Worm (Caenorhabditis elegans) whole organism, late embryonic: ENCODE measurements around the gene glct-6.

Experiments
- C38D4.7 ChIP-seq: fragments of 200-800 bp; sonication (Bioruptor generic); optimal IDR thresholded peaks from 2 replicates; lab custom pipeline; 2018; ENCODE audit warnings: mild to moderate bottlenecking, missing genetic modification characterization, moderate library complexity, missing compliant biosample characterization
- F13H6.1 ChIP-seq: sonication (generic microtip); optimal IDR thresholded peaks from 2 replicates; lab custom pipeline; 2016; ENCODE audit warnings: missing genetic modification characterization, missing compliant biosample characterization
- K02D7.2 ChIP-seq: sonication (generic microtip); optimal IDR thresholded peaks from 2 replicates; lab custom pipeline; 2017; ENCODE audit warnings: mild to moderate bottlenecking, missing genetic modification characterization, missing compliant biosample characterization
- K09A11.1 ChIP-seq: sonication (generic microtip); optimal IDR thresholded peaks from 2 replicates; lab custom pipeline; 2017; ENCODE audit warnings: antibody characterized with exemption, mild to moderate bottlenecking, missing genetic modification characterization, missing compliant biosample characterization; ENCODE audit not compliant: insufficient read depth
- T23F11.4 ChIP-seq: fragments of 200-800 bp; sonication (Bioruptor generic); optimal IDR thresholded peaks from 2 replicates; lab custom pipeline; 2018; ENCODE audit warnings: mild to moderate bottlenecking, missing genetic modification characterization, missing compliant biosample characterization
- ceh-14 ChIP-seq: sonication (generic microtip); optimal IDR thresholded peaks from 2 replicates; lab custom pipeline; 2016; ENCODE audit warnings: missing genotype, missing genetic modification characterization, missing compliant biosample characterization
- ceh-19 ChIP-seq: fragments of 200-800 bp; sonication (Bioruptor generic); optimal IDR thresholded peaks from 2 replicates; lab custom pipeline; 2018; ENCODE audit warnings: mild to moderate bottlenecking, missing genetic modification characterization, missing compliant biosample characterization
- ceh-30 ChIP-seq: fragments of 150-350 bp; optimal IDR thresholded peaks from 2 replicates; lab custom pipeline; 2014; ENCODE audit warnings: missing biosample characterization, missing genetic modification characterization
- ceh-34 ChIP-seq: sonication (generic microtip); optimal IDR thresholded peaks from 2 replicates; lab custom pipeline; 2016; ENCODE audit warnings: mild to moderate bottlenecking, missing genetic modification characterization, missing compliant biosample characterization
- ceh-6 ChIP-seq: fragments of 200-800 bp; sonication (Bioruptor generic); optimal IDR thresholded peaks from 2 replicates; lab custom pipeline; 2018; ENCODE audit warnings: mild to moderate bottlenecking, missing genetic modification characterization, missing compliant biosample characterization
- ceh-9 ChIP-seq: sonication (generic microtip); optimal IDR thresholded peaks from 2 replicates; lab custom pipeline; 2016; ENCODE audit warnings: mild to moderate bottlenecking, missing genetic modification characterization, inconsistent platforms, missing compliant biosample characterization
- dmd-4 ChIP-seq: sonication (generic microtip); optimal IDR thresholded peaks from 2 replicates; lab custom pipeline; 2016; ENCODE audit warnings: borderline replicate concordance, missing genetic modification characterization, missing compliant biosample characterization
- elt-2 ChIP-seq: sonication (generic microtip); optimal IDR thresholded peaks from 2 replicates; lab custom pipeline; 2016; ENCODE audit warnings: missing genetic modification reagents, missing genetic modification characterization, missing compliant biosample characterization
- eyg-1 ChIP-seq: sonication (generic microtip); optimal IDR thresholded peaks from 2 replicates; lab custom pipeline; 2016; ENCODE audit warnings: missing genotype, missing genetic modification characterization, missing compliant biosample characterization
- fax-1 ChIP-seq: sonication (generic microtip); optimal IDR thresholded peaks from 2 replicates; lab custom pipeline; 2016; ENCODE audit warnings: missing genotype, missing genetic modification characterization, missing compliant biosample characterization
- lim-6 ChIP-seq: sonication (generic microtip); optimal IDR thresholded peaks from 2 replicates; lab custom pipeline; 2016; ENCODE audit warnings: missing genetic modification characterization, missing compliant biosample characterization
- madf-2 ChIP-seq: sonication (generic microtip); optimal IDR thresholded peaks from 2 replicates; lab custom pipeline; 2017; ENCODE audit warnings: missing genetic modification characterization, missing compliant biosample characterization
- pha-2 ChIP-seq: sonication (generic microtip); optimal IDR thresholded peaks from 2 replicates; lab custom pipeline; 2017; ENCODE audit warnings: mild to moderate bottlenecking, missing genetic modification characterization, missing compliant biosample characterization
- pqm-1 ChIP-seq: sonication (generic microtip); optimal IDR thresholded peaks from 2 replicates; lab custom pipeline; 2016; ENCODE audit warnings: missing genetic modification characterization, missing compliant biosample characterization
- pros-1 ChIP-seq: fragments of 150-350 bp; optimal IDR thresholded peaks from 2 replicates; lab custom pipeline; 2014; ENCODE audit warnings: missing biosample characterization, missing genetic modification reagents, missing genetic modification characterization
- syd-9 ChIP-seq: sonication (generic microtip); optimal IDR thresholded peaks from 2 replicates; lab custom pipeline; 2016; ENCODE audit warnings: mild to moderate bottlenecking, missing genetic modification characterization, moderate library complexity, missing compliant biosample characterization
- tbx-2 ChIP-seq: sonication (generic microtip); optimal IDR thresholded peaks from 2 replicates; lab custom pipeline; 2016; ENCODE audit warnings: missing genetic modification characterization, missing compliant biosample characterization
- tbx-7 ChIP-seq: sonication (generic microtip); optimal IDR thresholded peaks from 2 replicates; lab custom pipeline; 2016; ENCODE audit warnings: missing genotype, missing genetic modification characterization, missing compliant biosample characterization
- ttx-3 ChIP-seq: sonication (generic microtip); optimal IDR thresholded peaks from 2 replicates; lab custom pipeline; 2016; ENCODE audit warnings: missing genetic modification reagents, missing genetic modification characterization, missing compliant biosample characterization
- unc-42 ChIP-seq: sonication (generic microtip); optimal IDR thresholded peaks from 2 replicates; lab custom pipeline; 2016; ENCODE audit warnings: missing genotype, missing genetic modification characterization, missing compliant biosample characterization
- unc-86 ChIP-seq: sonication (generic microtip); optimal IDR thresholded peaks from 2 replicates; lab custom pipeline; 2016; ENCODE audit warnings: missing genetic modification characterization, missing compliant biosample characterization
- ztf-16 ChIP-seq: sonication (generic microtip); optimal IDR thresholded peaks from 2 replicates; lab custom pipeline; 2017; ENCODE audit warnings: missing genetic modification characterization, missing compliant biosample characterization

glct-6 gene

ce11 chrIV:3833778-3834177 is 49.8 kb downstream of the glct-6 start:
- TF ChIP-seq elt-2 (tag; lab: Kevin White, UChicago) (no peak), ceh-14 (tag; lab: Kevin White, UChicago) (no peak), T23F11.4 (no peak), ceh-9 (tag; lab: Kevin White, UChicago) (no peak)

- no peak for TF ChIP-seq pqm-1 (tag; lab: Kevin White, UChicago)
- no peak for TF ChIP-seq lim-6 (tag; lab: Kevin White, UChicago)
- TF ChIP-seq tbx-2 (tag; lab: Kevin White, UChicago), result no peak
- TF ChIP-seq K02D7.2, result no peak
These were observed 51.1 kb downstream of the glct-6 start, which contains the start of gene cal-3 for ce11 chrIV:3835065-3835464. Gene cal-3, minus strand, starts transcription at chrIV:3835165.

- no peak for TF ChIP-seq ceh-19
- TF ChIP-seq K09A11.1 (tag; lab: Kevin White, UChicago), result no peak
- no peak for TF ChIP-seq ceh-30
- no peak for TF ChIP-seq pqm-1 (tag; lab: Kevin White, UChicago)
- no peak for TF ChIP-seq pros-1 (tag; lab: Kevin White, UChicago)
- no peak for TF ChIP-seq C38D4.7 (GFP tag; lab: Kevin White, UChicago)
- TF ChIP-seq fax-1 (tag; lab: Kevin White, UChicago), result no peak
- TF ChIP-seq tbx-7 (tag; lab: Kevin White, UChicago), result no peak
- peak; percentile 92 for TF ChIP-seq ceh-34 (tag; lab: Kevin White, UChicago)
These were observed 54.7 kb downstream of the glct-6 start for ce11 chrIV:3838687-3839086.

ce11 chrIV:3839420-3839819 is 55.4 kb downstream of the glct-6 start, which contains the start of gene F28F9.2:
Gene F28F9.2, plus strand, starts transcription at chrIV:3839720.
- TF ChIP-seq lim-6 (tag; lab: Kevin White, UChicago), result no peak

ce11 chrIV:3840480-3840879 is 56.5 kb downstream of the glct-6 start:
- peak; percentile 71 for TF ChIP-seq unc-42
- TF ChIP-seq unc-86 (tag; lab: Kevin White, UChicago), result no peak
- TF ChIP-seq, all 69 proteins: peak for 1

ce11 chrIV:3841607-3842006 is 57.6 kb downstream of the glct-6 start:
- peak; percentile 3 for TF ChIP-seq unc-42
- TF ChIP-seq syd-9 (tag; lab: Kevin White, UChicago), result no peak

ce11 chrIV:3843019-3843527 is 59.1 kb downstream of the glct-6 start:
- TF ChIP-seq eyg-1 (tag; lab: Kevin White, UChicago) (no peak), ceh-6 (GFP tag; lab: Kevin White, UChicago) (no peak), ztf-16 (tag; lab: Kevin White, UChicago) (no peak), dmd-4 (tag; lab: Kevin White, UChicago) (no peak), pha-2 (tag; lab: Kevin White, UChicago) (no peak), T23F11.4 (no peak), ceh-9 (tag; lab: Kevin White, UChicago) (no peak), F13H6.1 (no peak), K02D7.2 (no peak), ttx-3 (no peak), madf-2 (tag; lab: Kevin White, UChicago) (no peak)
